Worm (Caenorhabditis elegans): ENCODE data around the gene Y54G2A.32.

ce11 chrIV:2761477-2761876 lies 42.3 kb upstream of the Y54G2A.32 start:
- TF ChIP-seq dve-1 (tag; optimal IDR thresholded peaks at IDR 0.05) (no peak), pha-4 (tag; optimal IDR thresholded peaks at IDR 0.05) (no peak), sox-4 (tag; optimal IDR thresholded peaks at IDR 0.05) (no peak), C08G9.2 (tag; optimal IDR thresholded peaks at IDR 0.05) (no peak), ets-4 (tag; optimal IDR thresholded peaks at IDR 0.05) (no peak), fkh-10 (GFP tag; optimal IDR thresholded peaks at IDR 0.05) (no peak), tbx-2 (tag; optimal IDR thresholded peaks at IDR 0.05) (no peak), tbx-7 (tag; optimal IDR thresholded peaks at IDR 0.05) (no peak), fkh-6 (tag; optimal IDR thresholded peaks at IDR 0.05) (no peak), ztf-16 (tag; optimal IDR thresholded peaks at IDR 0.05) (no peak), ceh-9 (tag; optimal IDR thresholded peaks at IDR 0.05) (no peak)
